Fruit fly (Drosophila melanogaster): ENCODE measurements around the gene CG4287.

CG4287 gene

dm6 chr3R:15933609-15934232 lies 29.9 kb downstream of the CG4287 start, which contains the start of the genes CG5478 and blp (continued):
- TF ChIP-seq Max (GFP tag; optimal IDR thresholded peaks at IDR 0.05): no peak
- peak; percentile 30 for TF ChIP-seq nmo (GFP tag; optimal IDR thresholded peaks at IDR 0.05)
- TF ChIP-seq CG31441 (GFP tag; IDR thresholded peaks at IDR 0.05): peak; percentile 46
- TF ChIP-seq CG1529 (GFP tag; optimal IDR thresholded peaks at IDR 0.05): no peak
- no peak for TF ChIP-seq CG12744 (GFP tag; optimal IDR thresholded peaks at IDR 0.05)
- TF ChIP-seq E2f1 (GFP tag; IDR thresholded peaks at IDR 0.05): no peak
- no peak for TF ChIP-seq CG3281 (GFP tag; optimal IDR thresholded peaks at IDR 0.05)
- TF ChIP-seq trem (tag; optimal IDR thresholded peaks at IDR 0.05): peak; percentile 49
- TF ChIP-seq gem (tag; optimal IDR thresholded peaks at IDR 0.05): no peak
- TF ChIP-seq pzg (GFP tag; optimal IDR thresholded peaks at IDR 0.05): peak; percentile 69
- TF ChIP-seq bowl (GFP tag; IDR thresholded peaks at IDR 0.05): no peak
- TF ChIP-seq hth (optimal IDR thresholded peaks at IDR 0.05): no peak
- no peak for TF ChIP-seq CG7987 (GFP tag; optimal IDR thresholded peaks at IDR 0.05)
- no peak for TF ChIP-seq CG13775 (GFP tag; optimal IDR thresholded peaks at IDR 0.05)
- peak; percentile 81 for TF ChIP-seq CG2116 (GFP tag; optimal IDR thresholded peaks at IDR 0.05)
- TF ChIP-seq Dp (GFP tag; optimal IDR thresholded peaks at IDR 0.05): peak; percentile 88
- no peak for TF ChIP-seq nerfin-1 (tag; optimal IDR thresholded peaks at IDR 0.05)
- TF ChIP-seq fru (optimal IDR thresholded peaks at IDR 0.05): no peak
- no peak for TF ChIP-seq org-1 (GFP tag; optimal IDR thresholded peaks at IDR 0.05)
- TF ChIP-seq Mad (GFP tag; optimal IDR thresholded peaks at IDR 0.05): no peak
- TF ChIP-seq lola (GFP tag; optimal IDR thresholded peaks at IDR 0.05): no peak
- peak; percentile 95 for TF ChIP-seq ato (GFP tag; IDR thresholded peaks at IDR 0.05; ENCODE audit: partially characterized antibody)
- no peak for TF ChIP-seq Hmr (GFP tag; optimal IDR thresholded peaks at IDR 0.05)
- no peak for TF ChIP-seq peb (GFP tag; IDR thresholded peaks at IDR 0.05)
- no peak for TF ChIP-seq Hmx (GFP tag; optimal IDR thresholded peaks at IDR 0.05)
- TF ChIP-seq CG7963 (GFP tag; IDR thresholded peaks at IDR 0.05; ENCODE audit: partially characterized antibody): peak; percentile 88
- TF ChIP-seq Oaz (GFP tag; IDR thresholded peaks at IDR 0.05): no peak
- TF ChIP-seq CG7556 (GFP tag; optimal IDR thresholded peaks at IDR 0.05): no peak
- TF ChIP-seq Bdp1 (GFP tag; optimal IDR thresholded peaks at IDR 0.05): no peak
- no peak for TF ChIP-seq vfl (GFP tag; optimal IDR thresholded peaks at IDR 0.05)
- TF ChIP-seq CG15514 (GFP tag; optimal IDR thresholded peaks at IDR 0.05): peak; percentile 5
- TF ChIP-seq Stat92E (GFP tag; optimal IDR thresholded peaks at IDR 0.05): peak in 1 of 3 experiments; percentile 10
- TF ChIP-seq CG6689 (GFP tag; IDR thresholded peaks at IDR 0.05): no peak
- no peak for TF ChIP-seq CG11247 (GFP tag; IDR thresholded peaks at IDR 0.05)
- peak; percentile 96 for TF ChIP-seq HLH4C (GFP tag; IDR thresholded peaks at IDR 0.05; ENCODE audit: partially characterized antibody)
- peak; percentile 33; the same call in 1 of the 2 replicates for TF ChIP-seq CG42726 (GFP tag; IDR thresholded peaks at IDR 0.05; ENCODE audit: partially characterized antibody)
- peak; percentile 91 for TF ChIP-seq tna (GFP tag; IDR thresholded peaks at IDR 0.05; ENCODE audit: partially characterized antibody)
- TF ChIP-seq D (optimal IDR thresholded peaks at IDR 0.05): no peak
- no peak for TF ChIP-seq D (GFP tag; optimal IDR thresholded peaks at IDR 0.05)
- TF ChIP-seq hbn (GFP tag; IDR thresholded peaks at IDR 0.05; ENCODE audit: partially characterized antibody): peak; percentile 93
- TF ChIP-seq CG7839 (tag; optimal IDR thresholded peaks at IDR 0.05): no peak
- TF ChIP-seq Hr39 (optimal IDR thresholded peaks at IDR 0.05): no peak
- no peak for TF ChIP-seq CG3407 (GFP tag; optimal IDR thresholded peaks at IDR 0.05)
- no peak for TF ChIP-seq exex (tag; optimal IDR thresholded peaks at IDR 0.05)
- peak; percentile 69 for TF ChIP-seq inv (GFP tag; IDR thresholded peaks at IDR 0.05; ENCODE audit: partially characterized antibody)
- TF ChIP-seq PHDP (tag; optimal IDR thresholded peaks at IDR 0.05): peak; percentile 7
- no peak for TF ChIP-seq grn (GFP tag; optimal IDR thresholded peaks at IDR 0.05)
- TF ChIP-seq gfzf (GFP tag; optimal IDR thresholded peaks at IDR 0.05): no peak
- no peak for TF ChIP-seq D19A (tag; optimal IDR thresholded peaks at IDR 0.05)
- TF ChIP-seq Awh (GFP tag; IDR thresholded peaks at IDR 0.05): no peak
